Worm (Caenorhabditis elegans) whole organism, young adult: ENCODE data around the gene mac-1.

Experiments used
- F23B12.7 ChIP-seq: sonication (generic microtip); optimal IDR thresholded peaks from 2 replicates; lab custom pipeline; 2017; ENCODE audit warnings: missing genetic modification characterization, mild to moderate bottlenecking, missing compliant biosample characterization, antibody characterized with exemption, moderate library complexity; ENCODE audit not compliant: insufficient read depth
- K11D2.4 ChIP-seq: fragments of 200-800 bp; sonication (Bioruptor generic); IDR thresholded peaks from 2 replicates; pipeline ENCODE4 v1.3.6; 2022; ENCODE audit warnings: missing genetic modification reagents, missing genetic modification characterization, missing compliant biosample characterization
- ama-1 ChIP-seq, 3 experiments: fragments of 150-350 bp in 1 of 3; sonication (generic microtip) in 2 of 3; optimal IDR thresholded peaks; 2 replicates each; lab custom pipeline; 2014 to 2018; ENCODE audit warnings: missing biosample characterization in 2 of 3, missing genetic modification characterization in 2 of 3, missing genetic modification reagents in 2 of 3
- ceh-79 ChIP-seq: sonication (generic microtip); optimal IDR thresholded peaks from 2 replicates; lab custom pipeline; 2017; ENCODE audit warnings: mild to moderate bottlenecking, missing genetic modification characterization, missing compliant biosample characterization
- dox-1 ChIP-seq: fragments of 200-800 bp; sonication (Bioruptor generic); IDR thresholded peaks from 2 replicates; pipeline ENCODE4 v1.3.6; 2022; ENCODE audit warnings: missing genetic modification reagents, missing genetic modification characterization, missing compliant biosample characterization
- let-526 ChIP-seq: fragments of 200-800 bp; sonication (Bioruptor generic); IDR thresholded peaks from 2 replicates; pipeline ENCODE4 v1.3.6; 2022; ENCODE audit warnings: missing genetic modification reagents, missing genetic modification characterization, missing compliant biosample characterization
- lsl-1 ChIP-seq: fragments of 200-800 bp; sonication (Bioruptor generic); optimal IDR thresholded peaks from 2 replicates; lab custom pipeline; 2018; ENCODE audit warnings: mild to moderate bottlenecking, missing genetic modification characterization, moderate library complexity, missing compliant biosample characterization
- mes-4 ChIP-seq: sonication (generic microtip); optimal IDR thresholded peaks from 2 replicates; lab custom pipeline; 2016; ENCODE audit warnings: missing genotype, missing genetic modification characterization, missing compliant biosample characterization
- unc-62 ChIP-seq: fragments of 150-350 bp; optimal IDR thresholded peaks from 2 replicates; lab custom pipeline; 2014; ENCODE audit warnings: missing biosample characterization, missing genetic modification reagents, missing genetic modification characterization

DNA sequence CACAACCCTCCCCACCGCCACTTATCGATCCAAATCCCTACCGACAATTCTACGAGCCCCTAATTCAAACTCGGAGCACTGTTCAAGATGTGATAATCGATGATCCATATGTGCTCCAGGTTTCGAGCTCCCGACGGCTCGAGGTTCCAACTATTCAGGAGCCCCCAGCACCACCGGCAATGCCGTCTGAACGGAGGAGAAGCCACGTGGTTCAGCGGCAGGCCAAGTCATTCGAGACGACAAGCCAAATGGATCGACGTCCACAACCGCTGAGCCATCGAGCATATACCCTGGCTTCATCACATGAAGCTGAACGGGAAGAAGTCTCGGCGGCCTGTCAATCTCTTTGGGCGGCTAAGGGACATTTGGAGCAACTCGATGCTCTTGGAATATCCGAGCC, 20.1 kb downstream of the mac-1 start:
- TF ChIP-seq F23B12.7 (tag; lab: Kevin White, UChicago) (no peak), dox-1 (GFP tag; lab: Robert Waterston, UW) (no peak), let-526 (GFP tag; lab: Robert Waterston, UW) (no peak), ceh-79 (tag; lab: Kevin White, UChicago) (no peak), ama-1 (optimal IDR thresholded peaks at IDR 0.05; lab: Kevin White, UChicago) (no peak), ama-1 (GFP tag; optimal IDR thresholded peaks at IDR 0.05; lab: Kevin White, UChicago) (no peak), mes-4 (tag; lab: Kevin White, UChicago) (no peak), K11D2.4 (GFP tag; lab: Robert Waterston, UW) (no peak), lsl-1 (no peak), unc-62 (GFP tag; lab: Kevin White, UChicago) (no peak)
